Fruit fly (Drosophila melanogaster) whole organism, embryonic: ENCODE data around the gene Drsl1.

ENCODE experiments used
- Blimp-1 ChIP-seq: fragments of 200-800 bp; sonication (Bioruptor generic); optimal IDR thresholded peaks from 3 replicates; lab custom pipeline; 2018; ENCODE audit warnings: missing biosample characterization, missing genetic modification characterization, mild to moderate bottlenecking, moderate library complexity, missing genetic modification reagents
- CG11093 ChIP-seq: fragments of 200-800 bp; sonication (Bioruptor generic); IDR thresholded peaks from 3 replicates; pipeline ENCODE4 v1.3.6; 2022; ENCODE audit warnings: missing biosample characterization, missing genetic modification characterization
- CG13424 ChIP-seq: fragments of 200-800 bp; sonication (Bioruptor generic); optimal IDR thresholded peaks from 2 replicates; lab custom pipeline; 2019; ENCODE audit warnings: missing biosample characterization, mild to moderate bottlenecking, missing genetic modification characterization, moderate library complexity
- CG17359 ChIP-seq: fragments of 200-800 bp; sonication (Bioruptor generic); optimal IDR thresholded peaks from 3 replicates; lab custom pipeline; 2018; ENCODE audit warnings: missing biosample characterization, mild to moderate bottlenecking, missing genetic modification characterization, moderate library complexity
- CG17802 ChIP-seq: fragments of 200-800 bp; sonication (Bioruptor generic); optimal IDR thresholded peaks from 2 replicates; lab custom pipeline; 2018; ENCODE audit warnings: missing biosample characterization, mild to moderate bottlenecking, missing genetic modification characterization, moderate library complexity
- CG2116 ChIP-seq: fragments of 200-800 bp; sonication (Bioruptor generic); optimal IDR thresholded peaks from 3 replicates; lab custom pipeline; 2018; ENCODE audit warnings: missing biosample characterization, mild to moderate bottlenecking, missing genetic modification characterization
- CG2712 ChIP-seq: fragments of 200-800 bp; optimal IDR thresholded peaks from 3 replicates; lab custom pipeline; 2019; ENCODE audit warnings: missing biosample characterization, mild to moderate bottlenecking, missing genetic modification characterization, moderate library complexity
- CG31441 ChIP-seq: fragments of 200-800 bp; sonication (Bioruptor generic); IDR thresholded peaks from 2 replicates; pipeline ENCODE4 v1.3.6; 2022; ENCODE audit warnings: missing biosample characterization, missing genetic modification characterization
- CG42726 ChIP-seq: fragments of 200-800 bp; sonication (Bioruptor generic); IDR thresholded peaks from 2 replicates; pipeline ENCODE4 v1.3.6; 2022; ENCODE audit warnings: missing biosample characterization, missing genetic modification characterization; ENCODE audit not compliant: partially characterized antibody
- CG4360 ChIP-seq: fragments of 200-800 bp; sonication (Bioruptor generic); IDR thresholded peaks from 2 replicates; pipeline ENCODE4 v1.3.6; 2022; ENCODE audit warnings: missing biosample characterization, missing genetic modification characterization
- CG4404 ChIP-seq: fragments of 200-800 bp; sonication (Bioruptor generic); IDR thresholded peaks from 2 replicates; pipeline ENCODE4 v1.3.6; 2022; ENCODE audit warnings: missing biosample characterization, missing genetic modification characterization
- CG4820 ChIP-seq: fragments of 200-800 bp; sonication (Bioruptor generic); optimal IDR thresholded peaks from 3 replicates; lab custom pipeline; 2016; ENCODE audit warnings: missing biosample characterization, missing genetic modification characterization
- CG5245 ChIP-seq: fragments of 200-800 bp; sonication (Bioruptor generic); optimal IDR thresholded peaks from 3 replicates; lab custom pipeline; 2016; ENCODE audit warnings: missing biosample characterization, missing genetic modification characterization
- CG6272 ChIP-seq: fragments of 200-800 bp; sonication (Bioruptor generic); IDR thresholded peaks from 2 replicates; pipeline ENCODE4 v1.3.6; 2022; ENCODE audit warnings: missing biosample characterization, missing genetic modification characterization
- CG6654 ChIP-seq: fragments of 200-800 bp; sonication (Bioruptor generic); optimal IDR thresholded peaks from 2 replicates; lab custom pipeline; 2017; ENCODE audit warnings: missing biosample characterization, mild to moderate bottlenecking, missing genetic modification characterization
- CG9215 ChIP-seq: fragments of 200-800 bp; sonication (Bioruptor generic); IDR thresholded peaks from 2 replicates; pipeline ENCODE4 v1.3.6; 2022; ENCODE audit warnings: missing biosample characterization, missing genetic modification characterization
- CG9797 ChIP-seq: fragments of 200-800 bp; sonication (Bioruptor generic); optimal IDR thresholded peaks from 3 replicates; lab custom pipeline; 2018; ENCODE audit warnings: missing biosample characterization, mild to moderate bottlenecking, missing genetic modification characterization
- Dip3 ChIP-seq: fragments of 200-800 bp; sonication (Bioruptor generic); optimal IDR thresholded peaks from 3 replicates; lab custom pipeline; 2016; ENCODE audit warnings: missing biosample characterization, missing genetic modification characterization
- Drgx ChIP-seq: fragments of 200-800 bp; sonication (Bioruptor generic); IDR thresholded peaks from 2 replicates; pipeline ENCODE4 v1.3.6; 2022; ENCODE audit warnings: missing biosample characterization, missing genetic modification characterization
- E2f2 ChIP-seq: fragments of 200-800 bp; sonication (Bioruptor generic); IDR thresholded peaks from 2 replicates; pipeline ENCODE4 v1.3.6; 2022; ENCODE audit warnings: missing biosample characterization, missing genetic modification characterization
- Gsc ChIP-seq: fragments of 200-800 bp; sonication (Bioruptor generic); IDR thresholded peaks from 2 replicates; pipeline ENCODE4 v1.3.6; 2022; ENCODE audit warnings: missing biosample characterization, missing genetic modification characterization
- HLH4C ChIP-seq: fragments of 200-800 bp; sonication (Bioruptor generic); IDR thresholded peaks from 3 replicates; pipeline ENCODE4 v1.3.6; 2022; ENCODE audit warnings: missing biosample characterization, missing genetic modification characterization; ENCODE audit not compliant: partially characterized antibody
- Hand ChIP-seq: fragments of 200-800 bp; sonication (Bioruptor generic); optimal IDR thresholded peaks from 2 replicates; lab custom pipeline; 2017; ENCODE audit warnings: mild to moderate bottlenecking, missing biosample characterization, missing genetic modification reagents, missing genetic modification characterization
- Sin3A ChIP-seq: fragments of >200 bp; optimal IDR thresholded peaks from 2 replicates; lab custom pipeline; 2018
- Spps ChIP-seq: fragments of 200-800 bp; sonication (Bioruptor generic); optimal IDR thresholded peaks from 2 replicates; lab custom pipeline; 2018; ENCODE audit warnings: missing biosample characterization, mild to moderate bottlenecking, missing genetic modification characterization
- Xrp1 ChIP-seq: fragments of 200-800 bp; sonication (Bioruptor generic); IDR thresholded peaks from 2 replicates; pipeline ENCODE4 v1.3.6; 2022; ENCODE audit warnings: missing biosample characterization, missing genetic modification characterization
- al ChIP-seq: fragments of 200-800 bp; sonication (Bioruptor generic); IDR thresholded peaks from 2 replicates; pipeline ENCODE4 v1.3.6; 2022; ENCODE audit warnings: missing biosample characterization, missing genetic modification characterization
- btn ChIP-seq: fragments of 200-800 bp; sonication (Bioruptor generic); optimal IDR thresholded peaks from 2 replicates; lab custom pipeline; 2016; ENCODE audit warnings: missing biosample characterization, missing genetic modification characterization
- cad ChIP-seq: fragments of >200 bp; optimal IDR thresholded peaks from 2 replicates; lab custom pipeline; 2017; ENCODE audit warnings: missing biosample characterization, missing genetic modification characterization
- cg ChIP-seq: fragments of 200-800 bp; sonication (Bioruptor generic); optimal IDR thresholded peaks from 3 replicates; lab custom pipeline; 2019; ENCODE audit warnings: missing biosample characterization, mild to moderate bottlenecking, missing genetic modification characterization, moderate library complexity
- chinmo ChIP-seq: fragments of 200-800 bp; sonication (Bioruptor generic); IDR thresholded peaks from 4 replicates; pipeline ENCODE4 v1.3.6; 2022; ENCODE audit warnings: missing biosample characterization, missing genetic modification characterization; ENCODE audit not compliant: partially characterized antibody
- chm ChIP-seq: fragments of 200-800 bp; sonication (Bioruptor generic); IDR thresholded peaks from 2 replicates; pipeline ENCODE4 v1.3.6; 2022; ENCODE audit warnings: missing biosample characterization, missing genetic modification characterization
- chn ChIP-seq: fragments of 200-800 bp; sonication (Bioruptor generic); optimal IDR thresholded peaks from 2 replicates; lab custom pipeline; 2016; ENCODE audit warnings: missing biosample characterization, missing genetic modification characterization
- ci ChIP-seq: fragments of 200-800 bp; sonication (Bioruptor generic); IDR thresholded peaks from 3 replicates; pipeline ENCODE4 v1.3.6; 2022; ENCODE audit warnings: missing biosample characterization, missing genetic modification characterization
- da ChIP-seq: fragments of 200-800 bp; sonication (Bioruptor generic); optimal IDR thresholded peaks from 2 replicates; lab custom pipeline; 2016; ENCODE audit warnings: missing biosample characterization, missing genetic modification characterization
- dimm ChIP-seq: fragments of 200-800 bp; sonication (Bioruptor generic); IDR thresholded peaks from 2 replicates; pipeline ENCODE4 v1.3.6; 2022; ENCODE audit warnings: missing biosample characterization, missing genetic modification characterization
- grn ChIP-seq: fragments of 200-800 bp; sonication (Bioruptor generic); optimal IDR thresholded peaks from 3 replicates; lab custom pipeline; 2017; ENCODE audit warnings: missing biosample characterization, missing genetic modification characterization
- kni ChIP-seq: fragments of 200-800 bp; sonication (Bioruptor generic); optimal IDR thresholded peaks from 3 replicates; lab custom pipeline; 2017; ENCODE audit warnings: mild to moderate bottlenecking, missing biosample characterization, missing genetic modification reagents, missing genetic modification characterization
- nmo ChIP-seq: fragments of 200-800 bp; sonication (Bioruptor generic); optimal IDR thresholded peaks from 2 replicates; lab custom pipeline; 2018; ENCODE audit warnings: missing biosample characterization, mild to moderate bottlenecking, missing genetic modification characterization, moderate library complexity
- nom ChIP-seq: fragments of 200-800 bp; sonication (Bioruptor generic); optimal IDR thresholded peaks from 2 replicates; lab custom pipeline; 2017; ENCODE audit warnings: missing biosample characterization, missing genetic modification characterization, mild to moderate bottlenecking, moderate library complexity, missing genetic modification reagents
- oc ChIP-seq: fragments of 200-800 bp; sonication (Bioruptor generic); optimal IDR thresholded peaks from 2 replicates; lab custom pipeline; 2018; ENCODE audit warnings: missing biosample characterization, mild to moderate bottlenecking, missing genetic modification characterization, moderate library complexity
- otp ChIP-seq: fragments of 200-800 bp; sonication (Bioruptor generic); IDR thresholded peaks from 3 replicates; pipeline ENCODE4, ENCODE4 v1.3.6; 2022; ENCODE audit warnings: missing biosample characterization, missing genetic modification characterization
- peb ChIP-seq: fragments of 200-800 bp; sonication (Bioruptor generic); IDR thresholded peaks from 2 replicates; pipeline ENCODE4 v1.3.6; 2022; ENCODE audit warnings: missing biosample characterization, missing genetic modification characterization
- pnt ChIP-seq: fragments of 200-800 bp; sonication (Bioruptor generic); optimal IDR thresholded peaks from 3 replicates; lab custom pipeline; 2016; ENCODE audit warnings: missing biosample characterization, missing genetic modification characterization
- row ChIP-seq: fragments of 200-800 bp; sonication (Bioruptor generic); IDR thresholded peaks from 3 replicates; pipeline ENCODE4 v1.3.6; 2022; ENCODE audit warnings: missing biosample characterization, missing genetic modification characterization
- sd ChIP-seq: fragments of 200-800 bp; sonication (Bioruptor generic); optimal IDR thresholded peaks from 3 replicates; lab custom pipeline; 2018; ENCODE audit warnings: missing biosample characterization, mild to moderate bottlenecking, missing genetic modification characterization, moderate library complexity
- tna ChIP-seq: fragments of 200-800 bp; sonication (Bioruptor generic); IDR thresholded peaks from 2 replicates; pipeline ENCODE4 v1.3.6; 2022; ENCODE audit warnings: missing biosample characterization, missing genetic modification characterization; ENCODE audit not compliant: partially characterized antibody
- vvl ChIP-seq: fragments of 200-800 bp; sonication (Bioruptor generic); IDR thresholded peaks from 2 replicates; pipeline ENCODE4 v1.3.6; 2022; ENCODE audit warnings: missing biosample characterization, missing genetic modification characterization
- zen2 ChIP-seq: fragments of 200-800 bp; sonication (Bioruptor generic); IDR thresholded peaks from 3 replicates; pipeline ENCODE4 v1.3.6; 2022; ENCODE audit warnings: missing biosample characterization, missing genetic modification characterization; ENCODE audit not compliant: partially characterized antibody

Drsl1 gene

DNA sequence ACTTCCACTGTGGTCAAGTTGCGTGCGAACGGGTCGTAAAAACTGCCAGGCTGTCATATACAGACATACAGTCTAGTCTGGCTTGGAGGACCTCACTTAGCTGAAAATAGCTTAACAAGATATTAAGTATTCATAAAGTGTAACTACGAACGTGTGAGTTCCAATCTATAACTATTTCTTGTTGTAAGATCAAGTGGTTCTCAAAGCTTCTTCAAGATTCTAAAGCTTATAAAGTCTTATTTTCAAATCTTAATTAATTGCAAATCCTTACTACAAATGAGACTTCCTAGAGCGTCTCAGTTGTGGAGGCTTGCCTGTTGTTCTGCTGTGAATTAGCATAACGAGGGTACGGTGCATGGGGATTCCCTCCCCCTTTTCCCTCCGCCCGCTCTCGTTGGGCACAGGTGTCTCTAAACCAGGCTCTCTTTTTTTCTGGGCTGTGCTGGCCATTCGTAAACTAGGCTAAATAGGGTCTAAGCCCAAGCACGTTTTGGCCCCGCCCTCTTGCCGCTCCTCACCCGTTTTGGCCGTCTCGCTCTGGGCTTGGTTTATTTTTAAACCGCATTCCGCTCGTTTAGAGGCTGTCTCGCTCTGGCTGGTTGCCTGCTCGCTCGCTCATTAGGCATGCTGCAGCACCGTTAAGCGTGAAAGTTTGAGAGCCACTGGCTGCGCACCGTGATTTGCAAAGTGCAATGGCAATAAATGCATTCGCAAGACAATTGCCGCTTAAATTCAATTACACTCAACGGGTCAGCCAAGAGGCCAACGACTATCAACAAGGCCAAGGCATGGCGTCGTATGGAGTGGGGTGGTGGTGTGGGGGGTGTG, 2.7 kb upstream of the Drsl1 start (continued):
- TF ChIP-seq CG42726 (0 out of 2 replicates have a peak, but pooled peaks have one; percentile 19), kni (peak; percentile 29), ci (GFP tag; lab: Robert Waterston, UW) (no peak), CG4404 (no peak), Drgx (GFP tag; lab: Robert Waterston, UW) (no peak), oc (tag; lab: Kevin White, UChicago) (peak; percentile 75), chinmo (GFP tag; lab: Robert Waterston, UW) (peak; percentile 77; the same call in 2 of the 4 replicates), Blimp-1 (GFP tag; lab: Kevin White, UChicago) (no peak), CG4360 (peak; percentile 19; the same call in 1 of the 2 replicates), CG9215 (GFP tag; lab: Robert Waterston, UW) (no peak), peb (GFP tag; lab: Robert Waterston, UW) (no peak), Gsc (GFP tag; lab: Robert Waterston, UW) (no peak), chn (GFP tag; lab: Kevin White, UChicago) (no peak), CG6272 (no peak), sd (tag; lab: Kevin White, UChicago) (peak; percentile 97), Dip3 (GFP tag; lab: Kevin White, UChicago) (no peak), CG17802 (tag; lab: Kevin White, UChicago) (peak; percentile 62), Hand (GFP tag; lab: Kevin White, UChicago) (no peak), zen2 (GFP tag; lab: Robert Waterston, UW) (no peak), vvl (GFP tag; lab: Robert Waterston, UW) (0 out of 2 replicates have a peak, but pooled peaks have one; percentile 7), HLH4C (GFP tag; lab: Robert Waterston, UW) (0 out of 3 replicates have a peak, but pooled peaks have one; percentile 29), CG4820 (GFP tag; lab: Kevin White, UChicago) (no peak), tna (GFP tag; lab: Robert Waterston, UW) (peak; percentile 15; the same call in 1 of the 2 replicates), CG17359 (tag; lab: Kevin White, UChicago) (no peak), cad (GFP tag; lab: Kevin White, UChicago) (peak; percentile 54), CG13424 (tag; lab: Kevin White, UChicago) (no peak), CG6654 (GFP tag; lab: Kevin White, UChicago) (peak; percentile 94), nmo (GFP tag; lab: Kevin White, UChicago) (no peak), Xrp1 (GFP tag; lab: Robert Waterston, UW) (no peak)

DNA sequence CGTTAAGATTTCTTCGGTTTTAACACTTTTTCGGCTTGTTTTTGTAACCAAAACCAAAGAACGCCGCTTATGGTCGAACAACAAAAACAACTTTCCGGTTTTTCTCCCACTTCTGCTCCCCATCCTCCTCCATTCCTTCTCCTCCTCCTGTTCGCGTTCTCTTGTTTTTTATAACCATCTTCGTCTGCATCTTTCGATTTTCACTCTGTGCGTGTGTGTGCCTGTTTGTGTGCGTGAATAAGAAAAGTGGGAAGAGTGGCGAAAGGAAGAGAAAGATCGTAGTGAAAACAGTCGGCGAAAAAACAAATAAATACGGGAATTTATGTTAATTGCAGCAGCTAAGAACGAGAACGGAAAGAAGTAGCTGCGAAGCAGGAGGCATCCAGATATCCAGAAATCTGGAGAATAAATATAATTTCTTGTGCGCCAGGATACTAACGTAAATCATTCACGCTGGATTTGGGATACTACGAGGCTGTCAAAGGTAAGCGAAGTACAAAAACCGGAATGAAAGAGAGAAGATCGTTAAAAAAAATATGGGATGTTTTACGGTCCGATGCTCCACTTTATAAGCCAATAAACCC, 1.8 kb upstream of the Drsl1 start:
- no peak for TF ChIP-seq CG2712 (tag; lab: Kevin White, UChicago)
- TF ChIP-seq CG5245 (GFP tag; lab: Kevin White, UChicago): no peak
- no peak for TF ChIP-seq CG11093
- no peak for TF ChIP-seq grn (GFP tag; lab: Kevin White, UChicago)
- TF ChIP-seq E2f2 (GFP tag; lab: Robert Waterston, UW): no peak
- TF ChIP-seq CG31441 (GFP tag; lab: Robert Waterston, UW): no peak
- TF ChIP-seq kni: no peak
- TF ChIP-seq CG9797 (GFP tag; lab: Kevin White, UChicago): no peak
- no peak for TF ChIP-seq Sin3A (lab: Kevin White, UChicago)
- TF ChIP-seq dimm (GFP tag; lab: Robert Waterston, UW): no peak
- no peak for TF ChIP-seq al (GFP tag; lab: Robert Waterston, UW)
- TF ChIP-seq pnt (GFP tag; lab: Kevin White, UChicago): no peak
- TF ChIP-seq da (GFP tag; lab: Kevin White, UChicago): no peak
- no peak for TF ChIP-seq btn (GFP tag; lab: Kevin White, UChicago)
- no peak for TF ChIP-seq otp (GFP tag; lab: Robert Waterston, UW)
- TF ChIP-seq cg: peak; percentile 54
- TF ChIP-seq row (GFP tag; lab: Robert Waterston, UW): no peak
- TF ChIP-seq CG2116 (GFP tag; lab: Kevin White, UChicago): no peak
- 0 out of 2 replicates have a peak, but pooled peaks have one; percentile 50 for TF ChIP-seq chm (GFP tag; lab: Robert Waterston, UW)
- TF ChIP-seq Spps: no peak
- TF ChIP-seq peb (GFP tag; lab: Robert Waterston, UW): no peak
- no peak for TF ChIP-seq nom (GFP tag; lab: Kevin White, UChicago)
